Worm (Caenorhabditis elegans) whole organism, L4/young adult: Measurements from ENCODE around the gene snr-5.

Source experiments
- W03F9.2 ChIP-seq: fragments of 150-350 bp; optimal IDR thresholded peaks from 2 replicates; lab custom pipeline; 2014; ENCODE audit warnings: missing biosample characterization, missing genetic modification characterization
- dao-5 ChIP-seq: sonication (generic microtip); optimal IDR thresholded peaks from 2 replicates; lab custom pipeline; 2016; ENCODE audit warnings: missing genotype, missing genetic modification characterization, moderate library complexity, missing compliant biosample characterization
- him-1 ChIP-seq: sonication (generic microtip); optimal IDR thresholded peaks from 2 replicates; lab custom pipeline; 2016; ENCODE audit warnings: missing genotype, missing genetic modification reagents, missing genetic modification characterization, missing compliant biosample characterization

- TF ChIP-seq W03F9.2 (no peak), him-1 (tag; lab: Kevin White, UChicago) (no peak), dao-5 (tag; lab: Kevin White, UChicago) (no peak)
Measured at ce11 chrIII:7903427-7903826, 41.6 kb downstream of the snr-5 start.
